Worm (Caenorhabditis elegans) whole organism, L1 larva: ENCODE results near the gene txbp-3.

Experiments
- C04F5.9 ChIP-seq: sonication (generic microtip); optimal IDR thresholded peaks from 2 replicates; lab custom pipeline; 2016; ENCODE audit warnings: missing genetic modification characterization, missing compliant biosample characterization
- C16A3.4 ChIP-seq: fragments of 150-350 bp; optimal IDR thresholded peaks from 2 replicates; lab custom pipeline; 2014; ENCODE audit warnings: missing biosample characterization, missing genetic modification characterization
- F16B12.6 ChIP-seq: fragments of 150-350 bp; optimal IDR thresholded peaks from 2 replicates; lab custom pipeline; 2014; ENCODE audit warnings: missing biosample characterization, missing genetic modification characterization
- Y116A8C.19 ChIP-seq: sonication (generic microtip); optimal IDR thresholded peaks from 2 replicates; lab custom pipeline; 2016; ENCODE audit warnings: missing compliant biosample characterization, missing genetic modification characterization, borderline replicate concordance
- aly-2 ChIP-seq: fragments of 150-350 bp; optimal IDR thresholded peaks from 2 replicates; lab custom pipeline; 2014; ENCODE audit warnings: missing biosample characterization, missing genetic modification characterization
- ama-1 ChIP-seq: fragments of 150-350 bp; optimal IDR thresholded peaks from 2 replicates; lab custom pipeline; 2014
- blmp-1 ChIP-seq: fragments of 150-350 bp; optimal IDR thresholded peaks from 2 replicates; lab custom pipeline; 2014; ENCODE audit warnings: missing biosample characterization, missing genetic modification characterization
- ceh-63 ChIP-seq: fragments of 200-800 bp; sonication (Bioruptor generic); optimal IDR thresholded peaks from 2 replicates; lab custom pipeline; 2018; ENCODE audit warnings: mild to moderate bottlenecking, missing genetic modification characterization, missing compliant biosample characterization
- ces-1 ChIP-seq: fragments of 150-350 bp; optimal IDR thresholded peaks from 2 replicates; lab custom pipeline; 2014; ENCODE audit warnings: missing biosample characterization, missing genetic modification reagents, missing genetic modification characterization
- dpl-1 ChIP-seq, 3 experiments: fragments of 150-350 bp in 2 of 3; sonication (generic microtip) in 1 of 3; optimal IDR thresholded peaks; 2 replicates each; lab custom pipeline; 2014 to 2017; ENCODE audit warnings: missing biosample characterization in 3 of 3, missing genetic modification characterization in 3 of 3, missing genetic modification reagents in 3 of 3
- dsc-1 ChIP-seq: sonication (generic microtip); optimal IDR thresholded peaks from 2 replicates; lab custom pipeline; 2016; ENCODE audit warnings: mild to moderate bottlenecking, missing genetic modification characterization, missing compliant biosample characterization
- efl-3 ChIP-seq: fragments of 200-800 bp; sonication (Bioruptor generic); optimal IDR thresholded peaks from 2 replicates; lab custom pipeline; 2018; ENCODE audit warnings: mild to moderate bottlenecking, missing genetic modification characterization, missing compliant biosample characterization
- egl-13 ChIP-seq: sonication (generic microtip); optimal IDR thresholded peaks from 2 replicates; lab custom pipeline; 2016; ENCODE audit warnings: missing genotype, missing genetic modification reagents, missing genetic modification characterization, missing compliant biosample characterization
- ets-5 ChIP-seq: fragments of 200-800 bp; sonication (Bioruptor generic); IDR thresholded peaks from 2 replicates; pipeline ENCODE4 v1.3.6; 2022; ENCODE audit warnings: missing genetic modification characterization, missing compliant biosample characterization
- fkh-10 ChIP-seq: sonication (generic microtip); optimal IDR thresholded peaks from 2 replicates; lab custom pipeline; 2017; ENCODE audit warnings: missing biosample characterization, missing genetic modification reagents, missing genetic modification characterization
- fkh-4 ChIP-seq: sonication (generic microtip); optimal IDR thresholded peaks from 2 replicates; lab custom pipeline; 2016; ENCODE audit warnings: missing compliant biosample characterization, missing genetic modification characterization, borderline replicate concordance
- fkh-8 ChIP-seq: sonication (generic microtip); optimal IDR thresholded peaks from 2 replicates; lab custom pipeline; 2016; ENCODE audit warnings: mild to moderate bottlenecking, missing genetic modification characterization, missing compliant biosample characterization
- fos-1 ChIP-seq: fragments of 150-350 bp; optimal IDR thresholded peaks from 2 replicates; lab custom pipeline; 2014; ENCODE audit warnings: missing biosample characterization, missing genetic modification characterization
- hlh-17 ChIP-seq: fragments of 200-800 bp; sonication (Bioruptor generic); optimal IDR thresholded peaks from 2 replicates; lab custom pipeline; 2018; ENCODE audit warnings: missing genetic modification characterization, mild to moderate bottlenecking, missing compliant biosample characterization, moderate library complexity, borderline replicate concordance
- hpl-2 ChIP-seq: fragments of 150-350 bp; optimal IDR thresholded peaks from 2 replicates; lab custom pipeline; 2014; ENCODE audit warnings: missing biosample characterization, missing genetic modification reagents, missing genetic modification characterization
- irx-1 ChIP-seq: sonication (generic microtip); optimal IDR thresholded peaks from 2 replicates; lab custom pipeline; 2016; ENCODE audit warnings: missing genetic modification characterization, missing compliant biosample characterization
- lin-13 ChIP-seq: fragments of 150-350 bp; optimal IDR thresholded peaks from 2 replicates; lab custom pipeline; 2014; ENCODE audit warnings: missing biosample characterization, missing genetic modification reagents, missing genetic modification characterization
- lin-39 ChIP-seq: fragments of 150-350 bp; optimal IDR thresholded peaks from 2 replicates; lab custom pipeline; 2014; ENCODE audit warnings: missing biosample characterization, missing genetic modification reagents, missing genetic modification characterization
- lir-3 ChIP-seq: sonication (generic microtip); optimal IDR thresholded peaks from 2 replicates; lab custom pipeline; 2016; ENCODE audit warnings: mild to moderate bottlenecking, missing genetic modification characterization, moderate library complexity, missing compliant biosample characterization; ENCODE audit not compliant: poor library complexity
- lsy-2 ChIP-seq, 2 experiments: fragments of 150-350 bp; optimal IDR thresholded peaks; 2 replicates each; lab custom pipeline; 2014; ENCODE audit warnings: missing biosample characterization in 2 of 2, missing genetic modification characterization in 2 of 2
- mab-9 ChIP-seq: fragments of 200-800 bp; sonication (Bioruptor generic); IDR thresholded peaks from 2 replicates; pipeline ENCODE4 v1.3.6; 2022; ENCODE audit warnings: missing genetic modification reagents, missing genetic modification characterization, missing compliant biosample characterization
- mef-2 ChIP-seq: fragments of 150-350 bp; optimal IDR thresholded peaks from 2 replicates; lab custom pipeline; 2014; ENCODE audit warnings: missing biosample characterization, missing genetic modification characterization
- mep-1 ChIP-seq: fragments of 150-350 bp; optimal IDR thresholded peaks from 2 replicates; lab custom pipeline; 2014; ENCODE audit warnings: missing biosample characterization, missing genetic modification characterization
- nhr-11 ChIP-seq: fragments of 150-350 bp; optimal IDR thresholded peaks from 2 replicates; lab custom pipeline; 2014; ENCODE audit warnings: missing biosample characterization, missing genetic modification characterization
- nhr-12 ChIP-seq: sonication (generic microtip); optimal IDR thresholded peaks from 2 replicates; lab custom pipeline; 2017; ENCODE audit warnings: missing biosample characterization, missing genetic modification characterization
- nhr-19 ChIP-seq: fragments of 200-800 bp; sonication (Bioruptor generic); conservative IDR thresholded peaks from 2 replicates; pipeline ENCODE4 v1.3.6; 2022; ENCODE audit warnings: missing genetic modification characterization, missing compliant biosample characterization
- nhr-20 ChIP-seq: sonication (generic microtip); optimal IDR thresholded peaks from 2 replicates; lab custom pipeline; 2016; ENCODE audit warnings: mild to moderate bottlenecking, missing genetic modification characterization, missing compliant biosample characterization
- nhr-237 ChIP-seq: fragments of 150-350 bp; optimal IDR thresholded peaks from 2 replicates; lab custom pipeline; 2014; ENCODE audit warnings: missing biosample characterization, missing genetic modification characterization
- nhr-47 ChIP-seq: sonication (generic microtip); optimal IDR thresholded peaks from 2 replicates; lab custom pipeline; 2016; ENCODE audit warnings: mild to moderate bottlenecking, missing genetic modification characterization, moderate library complexity, missing compliant biosample characterization
- nhr-76 ChIP-seq: sonication (generic microtip); optimal IDR thresholded peaks from 2 replicates; lab custom pipeline; 2017; ENCODE audit warnings: missing biosample characterization, missing genetic modification characterization
- nhr-84 ChIP-seq: sonication (generic microtip); optimal IDR thresholded peaks from 2 replicates; lab custom pipeline; 2017; ENCODE audit warnings: missing biosample characterization, missing genetic modification characterization
- pag-3 ChIP-seq: sonication (generic microtip); optimal IDR thresholded peaks from 2 replicates; lab custom pipeline; 2017; ENCODE audit warnings: missing genetic modification characterization, mild to moderate bottlenecking, missing compliant biosample characterization, antibody characterized with exemption, borderline replicate concordance; ENCODE audit not compliant: insufficient read depth
- pax-3 ChIP-seq: fragments of 200-800 bp; sonication (Bioruptor generic); optimal IDR thresholded peaks from 2 replicates; lab custom pipeline; 2018; ENCODE audit warnings: mild to moderate bottlenecking, missing genetic modification characterization, moderate library complexity, missing compliant biosample characterization
- rnt-1 ChIP-seq: sonication (generic microtip); optimal IDR thresholded peaks from 2 replicates; lab custom pipeline; 2016; ENCODE audit warnings: mild to moderate bottlenecking, missing genetic modification characterization, moderate library complexity, missing compliant biosample characterization
- skn-1 ChIP-seq: fragments of 150-350 bp; optimal IDR thresholded peaks from 2 replicates; lab custom pipeline; 2014; ENCODE audit warnings: missing biosample characterization, missing genetic modification characterization
- snpc-4 ChIP-seq: fragments of 150-350 bp; optimal IDR thresholded peaks from 2 replicates; lab custom pipeline; 2014; ENCODE audit warnings: missing biosample characterization, missing genetic modification characterization
- snu-23 ChIP-seq: sonication (generic microtip); optimal IDR thresholded peaks from 2 replicates; lab custom pipeline; 2016; ENCODE audit warnings: missing genetic modification characterization, missing compliant biosample characterization
- sptf-1 ChIP-seq: fragments of 150-350 bp; optimal IDR thresholded peaks from 2 replicates; lab custom pipeline; 2014; ENCODE audit warnings: missing biosample characterization, missing genetic modification characterization
- sup-37 ChIP-seq: fragments of 200-800 bp; sonication (Bioruptor generic); optimal IDR thresholded peaks from 2 replicates; lab custom pipeline; 2018; ENCODE audit warnings: mild to moderate bottlenecking, missing genetic modification characterization, missing compliant biosample characterization
- swsn-7 ChIP-seq: sonication (generic microtip); optimal IDR thresholded peaks from 2 replicates; lab custom pipeline; 2016; ENCODE audit warnings: missing genetic modification characterization, missing compliant biosample characterization
- unc-62 ChIP-seq: fragments of 150-350 bp; optimal IDR thresholded peaks from 2 replicates; lab custom pipeline; 2014; ENCODE audit warnings: missing biosample characterization, missing genetic modification reagents, missing genetic modification characterization
- unc-98 ChIP-seq: fragments of 200-800 bp; sonication (Bioruptor generic); IDR thresholded peaks from 2 replicates; pipeline ENCODE4 v1.3.6; 2022; ENCODE audit warnings: missing genetic modification characterization, missing compliant biosample characterization
- vab-15 ChIP-seq: sonication (generic microtip); optimal IDR thresholded peaks from 2 replicates; lab custom pipeline; 2017; ENCODE audit warnings: missing genotype, mild to moderate bottlenecking, missing genetic modification characterization, missing compliant biosample characterization
- ztf-11 ChIP-seq, 2 experiments: sonication (generic microtip); optimal IDR thresholded peaks; 2 replicates each; lab custom pipeline; 2016 to 2017; ENCODE audit warnings: missing genetic modification characterization in 2 of 2, missing biosample characterization in 1 of 2, missing compliant biosample characterization in 1 of 2

txbp-3 gene

ce11 chrIII:5080700-5081572, 33.7 kb upstream of the txbp-3 start (continued):
- TF ChIP-seq irx-1 (tag; lab: Kevin White, UChicago) = peak; percentile 83
- no peak for TF ChIP-seq blmp-1
- peak; percentile 51 for TF ChIP-seq C16A3.4
- no peak for TF ChIP-seq Y116A8C.19 (tag; lab: Kevin White, UChicago)

ce11 chrIII:5078062-5078461, 30.8 kb upstream of the txbp-3 start:
- TF ChIP-seq irx-1 (tag; lab: Kevin White, UChicago) = peak; percentile 41
- TF ChIP-seq unc-98 (GFP tag; lab: Robert Waterston, UW) = no peak
- no peak for TF ChIP-seq vab-15
- no peak for TF ChIP-seq hpl-2 (GFP tag; lab: Kevin White, UChicago)
- TF ChIP-seq mep-1 (tag; lab: Kevin White, UChicago) = peak; percentile 43
- no peak for TF ChIP-seq hlh-17 (GFP tag; lab: Kevin White, UChicago)
- peak; percentile 32 for TF ChIP-seq nhr-11 (tag; lab: Kevin White, UChicago)
- TF ChIP-seq skn-1 (tag; lab: Kevin White, UChicago) = peak; percentile 90
- no peak for TF ChIP-seq fkh-4 (tag; lab: Kevin White, UChicago)
- TF ChIP-seq ces-1 (GFP tag; lab: Kevin White, UChicago) = no peak
- peak; percentile 44 for TF ChIP-seq blmp-1
- no peak for TF ChIP-seq mef-2
- TF ChIP-seq nhr-20 (tag; lab: Kevin White, UChicago) = peak; percentile 96
- no peak for TF ChIP-seq ama-1 (lab: Kevin White, UChicago)
- no peak for TF ChIP-seq lin-13 (GFP tag; lab: Kevin White, UChicago)
- no peak for TF ChIP-seq efl-3 (GFP tag; lab: Kevin White, UChicago)
- peak; percentile 49 for TF ChIP-seq swsn-7 (tag; lab: Kevin White, UChicago)
- TF ChIP-seq pag-3 (tag; lab: Kevin White, UChicago) = no peak
- TF ChIP-seq dpl-1 (GFP tag; optimal IDR thresholded peaks at IDR 0.05; lab: Kevin White, UChicago) = peak in 2 of 3 experiments; percentile 36 to 56
- TF ChIP-seq sup-37 (GFP tag; lab: Kevin White, UChicago) = no peak
- peak; percentile 53 for TF ChIP-seq snpc-4 (tag; lab: Kevin White, UChicago)
- TF ChIP-seq dsc-1 = no peak
- TF ChIP-seq ceh-63 (GFP tag; lab: Kevin White, UChicago) = no peak
- TF ChIP-seq nhr-47 (tag; lab: Kevin White, UChicago) = peak; percentile 80
- TF ChIP-seq nhr-237 = no peak
- no peak for TF ChIP-seq aly-2
- TF ChIP-seq snu-23 (GFP tag; lab: Kevin White, UChicago) = peak; percentile 87
- TF ChIP-seq ztf-11 (tag; optimal IDR thresholded peaks at IDR 0.05; lab: Kevin White, UChicago) = no peak
- no peak for TF ChIP-seq fos-1 (tag; lab: Kevin White, UChicago)
- TF ChIP-seq lsy-2 (tag; optimal IDR thresholded peaks at IDR 0.05; lab: Kevin White, UChicago) = peak; percentile 46 to 60
- TF ChIP-seq fkh-10 (GFP tag; lab: Kevin White, UChicago) = no peak
- peak; percentile 97 for TF ChIP-seq nhr-19
- no peak for TF ChIP-seq egl-13 (tag; lab: Kevin White, UChicago)
- TF ChIP-seq rnt-1 = peak; percentile 60
- TF ChIP-seq ets-5 (GFP tag; lab: Robert Waterston, UW) = no peak
- no peak for TF ChIP-seq sptf-1 (tag; lab: Kevin White, UChicago)
- TF ChIP-seq lin-39 (tag; lab: Kevin White, UChicago) = no peak
- TF ChIP-seq nhr-84 = no peak
- TF ChIP-seq F16B12.6 (tag; lab: Kevin White, UChicago) = no peak
- TF ChIP-seq unc-62 (GFP tag; lab: Kevin White, UChicago) = no peak
- TF ChIP-seq C04F5.9 (tag; lab: Kevin White, UChicago) = peak; percentile 13
- no peak for TF ChIP-seq Y116A8C.19 (tag; lab: Kevin White, UChicago)
- no peak for TF ChIP-seq nhr-76 (tag; lab: Kevin White, UChicago)
- no peak for TF ChIP-seq mab-9 (GFP tag; lab: Robert Waterston, UW)
- peak; percentile 68 for TF ChIP-seq C16A3.4
- TF ChIP-seq pax-3 (tag; lab: Kevin White, UChicago) = no peak
- TF ChIP-seq fkh-8 = peak; percentile 8
- TF ChIP-seq nhr-12 (tag; lab: Kevin White, UChicago) = no peak
- TF ChIP-seq lir-3 (tag; lab: Kevin White, UChicago) = no peak
